Worm (Caenorhabditis elegans) whole organism, L1 larva: Measurements from ENCODE around the gene cyp-37B1.

Experiments used
- nhr-11 ChIP-seq: fragments of 150-350 bp; optimal IDR thresholded peaks from 2 replicates; lab custom pipeline; 2014; ENCODE audit warnings: missing biosample characterization, missing genetic modification characterization
- ztf-4 ChIP-seq: fragments of 150-350 bp; optimal IDR thresholded peaks from 2 replicates; lab custom pipeline; 2014; ENCODE audit warnings: missing biosample characterization, missing genetic modification characterization

DNA sequence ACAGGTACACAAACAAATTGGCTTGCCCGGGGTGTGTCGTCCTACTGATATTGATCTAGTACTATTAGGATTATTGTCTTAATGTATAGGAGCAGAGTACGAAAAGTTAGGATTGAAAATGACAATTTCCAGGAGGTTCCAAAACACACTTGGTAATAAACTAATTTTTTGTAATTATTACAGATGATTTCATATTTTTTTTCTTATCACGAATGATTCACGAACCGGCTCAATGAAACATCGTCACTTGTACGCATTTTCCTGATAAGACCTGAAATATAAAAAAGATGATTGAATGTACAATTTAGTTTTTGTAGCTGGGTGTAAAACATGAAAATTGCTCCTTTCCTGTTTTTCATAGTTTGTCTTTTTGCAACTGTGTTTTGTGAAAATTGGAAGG lies 24.5 kb downstream of the cyp-37B1 start, which contains the start of the genes C31A11.13 and oac-6:
- TF ChIP-seq ztf-4 (no peak), nhr-11 (tag; lab: Kevin White, UChicago) (no peak)
